Worm (Caenorhabditis elegans) whole organism, midembryonic: Measurements from ENCODE around the gene F21C10.3.

ENCODE experiments used
- T22C8.4 ChIP-seq: fragments of 200-800 bp; sonication (Bioruptor generic); IDR thresholded peaks from 2 replicates; pipeline ENCODE4 v1.3.6; 2022; ENCODE audit warnings: missing genetic modification characterization, missing compliant biosample characterization
- cog-1 ChIP-seq: sonication (generic microtip); optimal IDR thresholded peaks from 2 replicates; lab custom pipeline; 2016; ENCODE audit warnings: missing genetic modification characterization, missing compliant biosample characterization
- flt-1 ChIP-seq: fragments of 200-800 bp; sonication (Bioruptor generic); IDR thresholded peaks from 2 replicates; pipeline ENCODE4 v1.3.6; 2022; ENCODE audit warnings: missing genetic modification characterization, missing compliant biosample characterization
- klf-2 ChIP-seq: fragments of 200-800 bp; sonication (Bioruptor generic); conservative IDR thresholded peaks from 2 replicates; pipeline ENCODE4 v1.3.6; 2022; ENCODE audit warnings: missing genetic modification reagents, missing genetic modification characterization, missing compliant biosample characterization
- med-1 ChIP-seq: sonication (generic microtip); optimal IDR thresholded peaks from 2 replicates; lab custom pipeline; 2017; ENCODE audit warnings: missing genetic modification characterization, mild to moderate bottlenecking, missing compliant biosample characterization, antibody characterized with exemption, missing genetic modification reagents; ENCODE audit not compliant: insufficient read depth
- ref-1 ChIP-seq: fragments of 200-800 bp; sonication (Bioruptor generic); conservative IDR thresholded peaks from 2 replicates; pipeline ENCODE4 v1.3.6; 2022; ENCODE audit warnings: missing genetic modification reagents, missing genetic modification characterization, missing compliant biosample characterization
- tab-1 ChIP-seq: fragments of 200-800 bp; sonication (Bioruptor generic); IDR thresholded peaks from 2 replicates; pipeline ENCODE4 v1.3.6; 2022; ENCODE audit warnings: missing genetic modification characterization, missing compliant biosample characterization
- ztf-23 ChIP-seq: fragments of 200-800 bp; sonication (Bioruptor generic); IDR thresholded peaks from 2 replicates; pipeline ENCODE4 v1.3.6; 2022; ENCODE audit warnings: missing genetic modification reagents, missing genetic modification characterization, missing compliant biosample characterization
- ztf-29 ChIP-seq: fragments of 200-800 bp; sonication (Bioruptor generic); IDR thresholded peaks from 2 replicates; pipeline ENCODE4 v1.3.6; 2022; ENCODE audit warnings: missing genetic modification reagents, missing genetic modification characterization, missing compliant biosample characterization

The F21C10.3 gene

ce11 chrV:9109281-9109680 is 18.6 kb upstream of the F21C10.3 start, which contains the start of gene pqn-31:
Gene pqn-31, plus strand, starts transcription at chrV:9109581.
- TF ChIP-seq klf-2 (GFP tag; lab: Robert Waterston, UW) (no peak), T22C8.4 (no peak), med-1 (GFP tag; lab: Kevin White, UChicago) (no peak), cog-1 (tag; lab: Kevin White, UChicago) (no peak), ref-1 (no peak), flt-1 (GFP tag; lab: Robert Waterston, UW) (no peak), tab-1 (GFP tag; lab: Robert Waterston, UW) (no peak), ztf-23 (GFP tag; lab: Robert Waterston, UW) (no peak), ztf-29 (GFP tag; lab: Robert Waterston, UW) (no peak)

DNA sequence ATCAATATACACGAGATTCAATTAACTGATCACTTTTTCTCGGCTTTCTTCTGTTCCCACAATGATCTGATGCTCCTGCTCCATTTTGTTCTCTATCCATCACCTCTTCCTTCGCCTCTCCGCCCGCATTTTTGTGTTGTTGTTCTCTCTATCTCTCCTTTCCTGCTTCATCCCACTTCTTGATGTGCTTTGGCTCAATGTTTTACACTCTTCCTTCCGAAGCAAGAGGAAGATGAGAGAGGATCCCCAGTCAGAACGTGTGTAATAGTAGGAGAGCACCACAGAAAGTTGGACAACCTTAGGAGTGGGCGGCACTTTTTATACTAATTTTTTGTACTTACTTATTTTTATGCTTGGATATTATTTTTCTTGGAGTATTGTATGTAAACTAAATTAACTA is 15.9 kb upstream of the F21C10.3 start:
- no peak for TF ChIP-seq tab-1 (GFP tag; lab: Robert Waterston, UW)
- TF ChIP-seq ztf-23 (GFP tag; lab: Robert Waterston, UW): no peak
- TF ChIP-seq cog-1 (tag; lab: Kevin White, UChicago): no peak
- no peak for TF ChIP-seq T22C8.4
- TF ChIP-seq med-1 (GFP tag; lab: Kevin White, UChicago): no peak
- TF ChIP-seq klf-2 (GFP tag; lab: Robert Waterston, UW): no peak
- no peak for TF ChIP-seq ztf-29 (GFP tag; lab: Robert Waterston, UW)
- no peak for TF ChIP-seq flt-1 (GFP tag; lab: Robert Waterston, UW)
- TF ChIP-seq ref-1: no peak

- no peak for TF ChIP-seq tab-1 (GFP tag; lab: Robert Waterston, UW)
- no peak for TF ChIP-seq T22C8.4
These were observed 15.4 kb upstream of the F21C10.3 start, which contains the start of gene F21C10.7 for ce11 chrV:9112467-9112866. Gene F21C10.7, plus strand, starts transcription at chrV:9112767.

DNA sequence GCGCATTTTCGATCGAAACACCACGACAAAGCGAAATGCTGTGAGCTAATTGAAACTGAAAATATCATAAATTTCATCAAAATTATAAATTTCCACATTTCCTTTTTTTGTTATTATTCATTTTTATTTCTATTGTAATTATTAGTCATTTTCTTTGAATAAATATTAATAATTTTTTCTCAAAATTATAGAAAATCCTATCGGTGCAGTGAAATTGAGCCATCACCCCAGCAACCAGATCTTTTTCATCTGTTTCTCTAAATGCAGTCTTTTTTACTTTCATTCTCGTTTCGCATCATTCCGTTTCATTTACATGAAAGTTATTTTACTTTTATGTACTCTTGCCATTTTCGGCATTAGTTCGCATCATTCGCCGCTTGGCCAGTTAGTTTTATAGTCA is 5.9 kb upstream of the F21C10.3 start, which contains the start of gene F21C10.13:
Gene F21C10.13 (plus strand): TSS at position 301 of the 400 bp plus-strand sequence.
- TF ChIP-seq T22C8.4: no peak
- no peak for TF ChIP-seq med-1 (GFP tag; lab: Kevin White, UChicago)
- TF ChIP-seq klf-2 (GFP tag; lab: Robert Waterston, UW): no peak
- no peak for TF ChIP-seq ztf-23 (GFP tag; lab: Robert Waterston, UW)
- no peak for TF ChIP-seq cog-1 (tag; lab: Kevin White, UChicago)
- TF ChIP-seq flt-1 (GFP tag; lab: Robert Waterston, UW): no peak
- no peak for TF ChIP-seq ztf-29 (GFP tag; lab: Robert Waterston, UW)
- TF ChIP-seq tab-1 (GFP tag; lab: Robert Waterston, UW): no peak
- no peak for TF ChIP-seq ref-1

DNA sequence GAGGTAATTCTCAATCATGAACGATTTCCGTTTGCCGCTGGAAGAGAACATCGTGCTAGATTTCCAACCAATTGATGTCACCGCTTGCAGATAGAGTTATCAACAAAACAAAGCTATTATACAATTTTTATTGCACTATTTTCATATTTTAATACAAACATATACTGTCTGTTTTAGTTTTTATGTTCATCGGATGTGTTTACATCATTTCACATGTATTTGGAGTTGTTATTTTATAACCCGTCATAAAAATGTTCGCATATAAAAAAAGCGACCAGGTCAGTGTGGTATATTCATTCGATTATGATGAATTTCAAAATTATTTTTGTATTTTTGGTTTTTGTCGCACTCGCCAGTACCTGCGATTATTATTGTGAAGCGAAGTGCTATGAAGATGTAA is 4.7 kb upstream of the F21C10.3 start, which contains the start of gene F21C10.11:
Gene F21C10.11 (plus strand): TSS at position 301 of the 400 bp plus-strand sequence.
- no peak for TF ChIP-seq ztf-23 (GFP tag; lab: Robert Waterston, UW)
- no peak for TF ChIP-seq med-1 (GFP tag; lab: Kevin White, UChicago)
- TF ChIP-seq ztf-29 (GFP tag; lab: Robert Waterston, UW): no peak
- no peak for TF ChIP-seq cog-1 (tag; lab: Kevin White, UChicago)
- TF ChIP-seq flt-1 (GFP tag; lab: Robert Waterston, UW): no peak
- no peak for TF ChIP-seq ref-1
- no peak for TF ChIP-seq klf-2 (GFP tag; lab: Robert Waterston, UW)
- TF ChIP-seq tab-1 (GFP tag; lab: Robert Waterston, UW): no peak
- no peak for TF ChIP-seq T22C8.4

- no peak for TF ChIP-seq T22C8.4
These were observed 3.7 kb upstream of the F21C10.3 start, which contains the start of gene F21C10.6 for ce11 chrV:9124180-9124579. Gene F21C10.6, plus strand, starts transcription at chrV:9124480.

- TF ChIP-seq med-1 (GFP tag; lab: Kevin White, UChicago) (no peak), flt-1 (GFP tag; lab: Robert Waterston, UW) (no peak), ref-1 (no peak), ztf-29 (GFP tag; lab: Robert Waterston, UW) (no peak), tab-1 (GFP tag; lab: Robert Waterston, UW) (no peak), T22C8.4 (no peak), cog-1 (tag; lab: Kevin White, UChicago) (no peak), klf-2 (GFP tag; lab: Robert Waterston, UW) (no peak), ztf-23 (GFP tag; lab: Robert Waterston, UW) (no peak)
These were observed 2.5 kb upstream of the F21C10.3 start, which contains the start of gene F21C10.5 for ce11 chrV:9125345-9125744. Gene F21C10.5, plus strand, starts transcription at chrV:9125645.

ce11 chrV:9126316-9126715 is 1.6 kb upstream of the F21C10.3 start, which contains the start of gene F21C10.4:
Gene F21C10.4, plus strand, starts transcription at chrV:9126616.
- no peak for TF ChIP-seq klf-2 (GFP tag; lab: Robert Waterston, UW)

DNA sequence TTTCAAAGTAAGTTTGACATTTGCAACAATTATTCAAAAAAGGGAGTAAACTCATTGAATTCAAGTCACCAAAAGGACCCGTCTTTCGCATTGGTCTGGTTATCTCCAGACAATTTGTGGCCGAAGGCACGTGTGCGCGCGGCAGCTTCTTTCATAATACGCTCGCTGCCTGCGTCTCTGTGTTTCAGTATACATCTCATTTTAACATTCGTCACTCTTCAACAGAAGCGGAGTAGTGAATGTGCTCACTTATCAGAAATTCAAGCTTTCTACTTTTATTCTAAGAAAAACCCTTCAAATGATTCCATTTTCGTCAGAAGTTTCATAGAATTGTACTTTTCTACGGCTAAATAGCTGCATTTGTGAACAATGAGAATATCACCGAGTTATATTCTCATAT is 689 bp downstream of the F21C10.3 start:
- TF ChIP-seq med-1 (GFP tag; lab: Kevin White, UChicago): no peak
- no peak for TF ChIP-seq tab-1 (GFP tag; lab: Robert Waterston, UW)
- no peak for TF ChIP-seq ztf-29 (GFP tag; lab: Robert Waterston, UW)
- TF ChIP-seq cog-1 (tag; lab: Kevin White, UChicago): no peak
- no peak for TF ChIP-seq klf-2 (GFP tag; lab: Robert Waterston, UW)
- no peak for TF ChIP-seq T22C8.4
- TF ChIP-seq ref-1: no peak
- TF ChIP-seq flt-1 (GFP tag; lab: Robert Waterston, UW): no peak
- TF ChIP-seq ztf-23 (GFP tag; lab: Robert Waterston, UW): no peak

DNA sequence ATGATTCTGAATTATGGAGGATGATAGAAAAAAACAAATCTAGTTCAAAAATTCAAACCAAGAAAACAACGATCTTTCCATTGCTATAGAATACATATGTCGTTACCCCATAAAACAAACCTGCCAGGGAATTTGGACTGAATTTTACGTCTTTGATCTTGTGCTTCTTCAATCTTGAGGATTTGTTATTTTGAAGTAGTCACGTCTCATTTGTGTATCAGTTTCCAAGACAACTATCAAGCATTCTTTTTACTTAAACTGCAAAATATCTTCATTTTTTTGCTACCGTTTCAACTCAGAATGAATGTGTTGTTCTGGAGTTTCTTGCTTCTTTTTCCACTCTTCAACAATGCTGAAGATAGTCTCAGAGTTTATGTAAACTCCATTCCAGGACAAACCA is 2.9 kb downstream of the F21C10.3 start, which contains the start of gene F21C10.19:
Gene F21C10.19 (plus strand): TSS at position 301 of the 400 bp plus-strand sequence.
- no peak for TF ChIP-seq klf-2 (GFP tag; lab: Robert Waterston, UW)
- TF ChIP-seq ref-1: no peak
- no peak for TF ChIP-seq med-1 (GFP tag; lab: Kevin White, UChicago)
- TF ChIP-seq tab-1 (GFP tag; lab: Robert Waterston, UW): no peak
- TF ChIP-seq flt-1 (GFP tag; lab: Robert Waterston, UW): no peak
- no peak for TF ChIP-seq cog-1 (tag; lab: Kevin White, UChicago)
- no peak for TF ChIP-seq ztf-23 (GFP tag; lab: Robert Waterston, UW)
- TF ChIP-seq T22C8.4: no peak
- TF ChIP-seq ztf-29 (GFP tag; lab: Robert Waterston, UW): no peak
